Worm (Caenorhabditis elegans) whole organism, late embryonic: Measurements from ENCODE around the gene K02F6.8.
"Not testable (repeated sequence)": the region's sequence is repeated elsewhere in the genome, so short reads cannot be mapped to it uniquely, and the experiment has no call there.

Source experiments
- C08G9.2 ChIP-seq: sonication (generic microtip); optimal IDR thresholded peaks from 2 replicates; lab custom pipeline; 2016; ENCODE audit warnings: mild to moderate bottlenecking, missing genetic modification characterization, moderate library complexity, missing compliant biosample characterization
- C38D4.7 ChIP-seq: fragments of 200-800 bp; sonication (Bioruptor generic); optimal IDR thresholded peaks from 2 replicates; lab custom pipeline; 2018; ENCODE audit warnings: mild to moderate bottlenecking, missing genetic modification characterization, moderate library complexity, missing compliant biosample characterization
- K02D7.2 ChIP-seq: sonication (generic microtip); optimal IDR thresholded peaks from 2 replicates; lab custom pipeline; 2017; ENCODE audit warnings: mild to moderate bottlenecking, missing genetic modification characterization, missing compliant biosample characterization
- K09A11.1 ChIP-seq: sonication (generic microtip); optimal IDR thresholded peaks from 2 replicates; lab custom pipeline; 2017; ENCODE audit warnings: antibody characterized with exemption, mild to moderate bottlenecking, missing genetic modification characterization, missing compliant biosample characterization; ENCODE audit not compliant: insufficient read depth
- Y22D7AL.16 ChIP-seq: sonication (generic microtip); optimal IDR thresholded peaks from 2 replicates; lab custom pipeline; 2016; ENCODE audit warnings: missing genetic modification characterization, missing compliant biosample characterization
- ahr-1 ChIP-seq: sonication (generic microtip); optimal IDR thresholded peaks from 2 replicates; lab custom pipeline; 2016; ENCODE audit warnings: missing genetic modification characterization, missing compliant biosample characterization
- ama-1 ChIP-seq: fragments of 150-350 bp; optimal IDR thresholded peaks from 2 replicates; lab custom pipeline; 2014
- ceh-22 ChIP-seq: sonication (generic microtip); optimal IDR thresholded peaks from 2 replicates; lab custom pipeline; 2017; ENCODE audit warnings: missing biosample characterization, missing genetic modification characterization
- ceh-30 ChIP-seq: fragments of 150-350 bp; optimal IDR thresholded peaks from 2 replicates; lab custom pipeline; 2014; ENCODE audit warnings: missing biosample characterization, missing genetic modification characterization
- ceh-31 ChIP-seq: sonication (generic microtip); optimal IDR thresholded peaks from 2 replicates; lab custom pipeline; 2016; ENCODE audit warnings: missing genetic modification characterization, missing compliant biosample characterization
- ceh-48 ChIP-seq: sonication (generic microtip); optimal IDR thresholded peaks from 2 replicates; lab custom pipeline; 2016; ENCODE audit warnings: missing genetic modification characterization, inconsistent platforms, missing compliant biosample characterization
- ceh-6 ChIP-seq: fragments of 200-800 bp; sonication (Bioruptor generic); optimal IDR thresholded peaks from 2 replicates; lab custom pipeline; 2018; ENCODE audit warnings: mild to moderate bottlenecking, missing genetic modification characterization, missing compliant biosample characterization
- dmd-4 ChIP-seq: sonication (generic microtip); optimal IDR thresholded peaks from 2 replicates; lab custom pipeline; 2016; ENCODE audit warnings: borderline replicate concordance, missing genetic modification characterization, missing compliant biosample characterization
- dve-1 ChIP-seq: sonication (generic microtip); optimal IDR thresholded peaks from 2 replicates; lab custom pipeline; 2017; ENCODE audit warnings: antibody characterized with exemption, mild to moderate bottlenecking, missing genetic modification characterization, missing compliant biosample characterization
- elt-4 ChIP-seq: sonication (generic microtip); optimal IDR thresholded peaks from 2 replicates; lab custom pipeline; 2016; ENCODE audit warnings: missing genetic modification characterization, missing compliant biosample characterization
- eyg-1 ChIP-seq: sonication (generic microtip); optimal IDR thresholded peaks from 2 replicates; lab custom pipeline; 2016; ENCODE audit warnings: missing genotype, missing genetic modification characterization, missing compliant biosample characterization
- gmeb-2 ChIP-seq: sonication (generic microtip); optimal IDR thresholded peaks from 2 replicates; lab custom pipeline; 2016; ENCODE audit warnings: missing genetic modification characterization, inconsistent platforms, missing compliant biosample characterization
- nfya-1 ChIP-seq: sonication (generic microtip); optimal IDR thresholded peaks from 2 replicates; lab custom pipeline; 2017; ENCODE audit warnings: missing genetic modification characterization, mild to moderate bottlenecking, missing compliant biosample characterization, antibody characterized with exemption, moderate library complexity
- nhr-11 ChIP-seq: fragments of 150-350 bp; optimal IDR thresholded peaks from 2 replicates; lab custom pipeline; 2014; ENCODE audit warnings: missing biosample characterization, missing genetic modification characterization
- nhr-232 ChIP-seq: sonication (generic microtip); optimal IDR thresholded peaks from 2 replicates; lab custom pipeline; 2016; ENCODE audit warnings: missing genetic modification characterization, missing compliant biosample characterization
- pag-3 ChIP-seq: sonication (generic microtip); optimal IDR thresholded peaks from 2 replicates; lab custom pipeline; 2016; ENCODE audit warnings: missing compliant biosample characterization, missing genetic modification characterization, borderline replicate concordance
- pat-9 ChIP-seq: fragments of 200-800 bp; sonication (Bioruptor generic); optimal IDR thresholded peaks from 2 replicates; lab custom pipeline; 2018; ENCODE audit warnings: mild to moderate bottlenecking, missing genetic modification characterization, moderate library complexity, missing compliant biosample characterization
- pax-1 ChIP-seq: fragments of 150-350 bp; optimal IDR thresholded peaks from 2 replicates; lab custom pipeline; 2014; ENCODE audit warnings: missing biosample characterization, missing genetic modification characterization
- pha-2 ChIP-seq: sonication (generic microtip); optimal IDR thresholded peaks from 2 replicates; lab custom pipeline; 2017; ENCODE audit warnings: mild to moderate bottlenecking, missing genetic modification characterization, missing compliant biosample characterization
- ref-2 ChIP-seq: sonication (generic microtip); optimal IDR thresholded peaks from 2 replicates; lab custom pipeline; 2016; ENCODE audit warnings: missing genetic modification characterization, missing compliant biosample characterization
- syd-9 ChIP-seq: sonication (generic microtip); optimal IDR thresholded peaks from 2 replicates; lab custom pipeline; 2016; ENCODE audit warnings: mild to moderate bottlenecking, missing genetic modification characterization, moderate library complexity, missing compliant biosample characterization
- unc-42 ChIP-seq: sonication (generic microtip); optimal IDR thresholded peaks from 2 replicates; lab custom pipeline; 2016; ENCODE audit warnings: missing genotype, missing genetic modification characterization, missing compliant biosample characterization
- unc-86 ChIP-seq: sonication (generic microtip); optimal IDR thresholded peaks from 2 replicates; lab custom pipeline; 2016; ENCODE audit warnings: missing genetic modification characterization, missing compliant biosample characterization
- zip-5 ChIP-seq: sonication (generic microtip); optimal IDR thresholded peaks from 2 replicates; lab custom pipeline; 2016; ENCODE audit warnings: missing genetic modification characterization, missing compliant biosample characterization

The K02F6.8 gene

ce11 chrII:2537754-2538153 lies 2.9 kb upstream of the K02F6.8 start, which contains the start of gene K02F6.7:
K02F6.7 (minus strand) TSS chrII:2537854.
- TF ChIP-seq unc-86 (tag; lab: Kevin White, UChicago) = no peak
- TF ChIP-seq, all 69 proteins: peak for 0

ce11 chrII:2534459-2534858 lies 393 bp downstream of the K02F6.8 start, which contains the start of gene K02F6.5:
K02F6.5 (plus strand) TSS chrII:2534759.
- not testable (repeated sequence) for TF ChIP-seq syd-9, pha-2, ceh-48

ce11 chrII:2530496-2530895 lies 4.4 kb downstream of the K02F6.8 start, which contains the start of gene K02F6.6:
K02F6.6 (plus strand) TSS chrII:2530796.
- TF ChIP-seq ama-1 (no peak), dmd-4 (tag; lab: Kevin White, UChicago) (no peak)
- TF ChIP-seq, all 69 proteins: peak for 0

- no peak for TF ChIP-seq gmeb-2 (tag; lab: Kevin White, UChicago)
- peak; percentile 69 for TF ChIP-seq dve-1 (tag; lab: Kevin White, UChicago)
These were observed 8.0 kb downstream of the K02F6.8 start for ce11 chrII:2526887-2527286.

ce11 chrII:2525652-2526051 lies 9.2 kb downstream of the K02F6.8 start:
- TF ChIP-seq dve-1 (tag; lab: Kevin White, UChicago) = peak; percentile 100
- TF ChIP-seq pax-1 = no peak

ce11 chrII:2521960-2522359 lies 12.9 kb downstream of the K02F6.8 start, which contains the start of gene bath-13:
bath-13 (minus strand) TSS chrII:2522060.
- TF ChIP-seq C38D4.7 (GFP tag; lab: Kevin White, UChicago) = no peak
- TF ChIP-seq ref-2 (tag; lab: Kevin White, UChicago) = no peak
- TF ChIP-seq syd-9 = no peak
- no peak for TF ChIP-seq ceh-31 (tag; lab: Kevin White, UChicago)

ce11 chrII:2518487-2518886 lies 16.4 kb downstream of the K02F6.8 start:
- TF ChIP-seq eyg-1 (tag; lab: Kevin White, UChicago) (no peak), C08G9.2 (tag; lab: Kevin White, UChicago) (no peak), K09A11.1 (tag; lab: Kevin White, UChicago) (no peak), pat-9 (tag; lab: Kevin White, UChicago) (no peak), ref-2 (tag; lab: Kevin White, UChicago) (no peak), unc-42 (no peak), dve-1 (tag; lab: Kevin White, UChicago) (no peak), nhr-11 (no peak), nhr-232 (tag; lab: Kevin White, UChicago) (no peak), pag-3 (tag; lab: Kevin White, UChicago) (no peak), ahr-1 (tag; lab: Kevin White, UChicago) (no peak), elt-4 (tag; lab: Kevin White, UChicago) (no peak), Y22D7AL.16 (tag; lab: Kevin White, UChicago) (no peak), ceh-22 (no peak), unc-86 (tag; lab: Kevin White, UChicago) (no peak), gmeb-2 (tag; lab: Kevin White, UChicago) (no peak), zip-5 (tag; lab: Kevin White, UChicago) (no peak), K02D7.2 (tag; lab: Kevin White, UChicago) (no peak), C38D4.7 (GFP tag; lab: Kevin White, UChicago) (no peak), ceh-6 (GFP tag; lab: Kevin White, UChicago) (no peak)

- no peak for TF ChIP-seq ceh-30 (tag; lab: Kevin White, UChicago)
- no peak for TF ChIP-seq ceh-22
- peak; percentile 16 for TF ChIP-seq nfya-1
These were observed 30.4 kb downstream of the K02F6.8 start, which contains the start of gene gbas-1 for ce11 chrII:2504431-2504928. gbas-1 (plus strand) TSS chrII:2504878.
